Worm (Caenorhabditis elegans): ENCODE measurements around the gene gnrr-7.

DNA sequence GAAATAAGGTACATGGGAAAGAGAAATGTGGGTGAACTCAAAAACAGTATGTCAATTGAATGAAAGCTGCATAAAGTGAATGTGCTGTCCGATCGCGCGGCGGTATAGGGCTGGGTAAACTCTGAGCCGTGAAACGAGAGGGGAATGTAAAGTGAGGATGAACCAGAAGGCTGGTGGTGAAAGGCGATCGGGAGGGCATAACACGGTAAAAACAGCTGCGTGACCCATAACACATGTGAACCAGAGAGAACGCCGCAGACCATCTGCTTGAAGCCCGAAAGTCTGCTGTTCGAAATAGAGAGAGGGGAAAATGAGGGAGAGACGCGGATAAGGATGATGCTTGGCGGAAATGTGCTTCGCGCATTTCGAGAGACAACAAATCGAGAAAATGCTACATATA is 24.8 kb downstream of the gnrr-7 start:
- no peak for TF ChIP-seq nhr-237 (tag; optimal IDR thresholded peaks at IDR 0.05)
- no peak for TF ChIP-seq nhr-11 (tag; optimal IDR thresholded peaks at IDR 0.05)
- TF ChIP-seq nhr-90 (tag; optimal IDR thresholded peaks at IDR 0.05; ENCODE audit: poor library complexity) = no peak
- TF ChIP-seq ztf-11 (tag; optimal IDR thresholded peaks at IDR 0.05) = no peak
- TF ChIP-seq hpl-2 (GFP tag; optimal IDR thresholded peaks at IDR 0.05) = no peak
- no peak for TF ChIP-seq lir-3 (tag; optimal IDR thresholded peaks at IDR 0.05; ENCODE audit: poor library complexity)
- no peak for TF ChIP-seq ztf-4 (tag; optimal IDR thresholded peaks at IDR 0.05)
- TF ChIP-seq snu-23 (GFP tag; optimal IDR thresholded peaks at IDR 0.05) = no peak
- no peak for TF ChIP-seq lin-39 (tag; optimal IDR thresholded peaks at IDR 0.05)
